Worm (Caenorhabditis elegans) whole organism, mixed stage, embryonic: ENCODE measurements around the gene twnk-1.

Experiments used
- elt-3 ChIP-seq: fragments of 150-350 bp; optimal IDR thresholded peaks from 2 replicates; lab custom pipeline; 2014; ENCODE audit warnings: missing biosample characterization, missing genetic modification characterization
- ham-2 ChIP-seq: fragments of 200-800 bp; sonication (Bioruptor generic); optimal IDR thresholded peaks from 2 replicates; lab custom pipeline; 2018; ENCODE audit warnings: mild to moderate bottlenecking, missing genetic modification characterization, missing compliant biosample characterization
- snpc-4 ChIP-seq: fragments of 150-350 bp; optimal IDR thresholded peaks from 2 replicates; lab custom pipeline; 2014; ENCODE audit warnings: missing biosample characterization, missing genetic modification characterization
- unc-39 ChIP-seq: fragments of 150-350 bp; optimal IDR thresholded peaks from 2 replicates; lab custom pipeline; 2014; ENCODE audit warnings: missing biosample characterization, missing genetic modification characterization
- unc-62 ChIP-seq: fragments of 150-350 bp; optimal IDR thresholded peaks from 2 replicates; lab custom pipeline; 2014; ENCODE audit warnings: missing biosample characterization, missing genetic modification reagents, missing genetic modification characterization
- ztf-11 ChIP-seq: fragments of 150-350 bp; optimal IDR thresholded peaks from 2 replicates; lab custom pipeline; 2014; ENCODE audit warnings: missing biosample characterization, missing genetic modification characterization

DNA sequence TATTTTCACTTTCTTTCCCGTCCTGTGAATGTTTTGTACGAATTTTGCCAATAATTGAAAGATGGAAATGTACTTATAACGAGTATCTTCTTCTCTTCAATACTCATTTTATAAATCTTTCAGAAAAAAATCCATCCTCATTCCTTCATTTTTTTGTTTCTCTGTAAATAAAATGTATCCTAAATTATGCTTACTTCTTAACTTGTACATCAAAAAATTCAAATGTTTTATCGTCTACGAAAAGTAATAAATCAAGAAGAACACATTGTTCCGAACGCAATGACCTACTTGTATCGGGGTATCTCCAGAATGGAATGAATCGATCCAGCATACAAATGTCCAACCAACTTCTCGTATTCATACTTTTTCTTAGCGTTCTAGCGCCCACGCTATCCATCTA, 4.8 kb upstream of the twnk-1 start, which contains the start of gene F46G11.6:
- TF ChIP-seq ztf-11 (no peak), snpc-4 (tag; lab: Kevin White, UChicago) (no peak), elt-3 (tag; lab: Kevin White, UChicago) (no peak), unc-62 (GFP tag; lab: Kevin White, UChicago) (no peak), ham-2 (GFP tag; lab: Kevin White, UChicago) (no peak), unc-39 (tag; lab: Kevin White, UChicago) (no peak)
